Fruit fly (Drosophila melanogaster) whole organism, embryonic: ENCODE results near the gene Cyp311a1.

ENCODE experiments used
- CG13894 ChIP-seq: fragments of 200-800 bp; sonication (Bioruptor generic); optimal IDR thresholded peaks from 3 replicates; lab custom pipeline; 2018; ENCODE audit warnings: missing biosample characterization, mild to moderate bottlenecking, missing genetic modification characterization, moderate library complexity
- CG15073 ChIP-seq: fragments of 200-800 bp; sonication (Bioruptor generic); optimal IDR thresholded peaks from 2 replicates; lab custom pipeline; 2016; ENCODE audit warnings: missing biosample characterization, missing genetic modification characterization
- CG16863 ChIP-seq: fragments of 200-800 bp; sonication (Bioruptor generic); optimal IDR thresholded peaks from 3 replicates; lab custom pipeline; 2016; ENCODE audit warnings: missing biosample characterization, missing genetic modification characterization
- Drgx ChIP-seq: fragments of 200-800 bp; sonication (Bioruptor generic); IDR thresholded peaks from 2 replicates; pipeline ENCODE4 v1.3.6; 2022; ENCODE audit warnings: missing biosample characterization, missing genetic modification characterization
- Fer3 ChIP-seq: fragments of 200-800 bp; sonication (Bioruptor generic); optimal IDR thresholded peaks from 2 replicates; lab custom pipeline; 2018; ENCODE audit warnings: missing biosample characterization, mild to moderate bottlenecking, missing genetic modification characterization, moderate library complexity
- HmgD ChIP-seq: fragments of 200-800 bp; sonication (Bioruptor generic); optimal IDR thresholded peaks from 3 replicates; lab custom pipeline; 2016; ENCODE audit warnings: missing biosample characterization, missing genetic modification characterization
- Hr39 ChIP-seq: fragments of >200 bp; optimal IDR thresholded peaks from 2 replicates; lab custom pipeline; 2017
- bcd ChIP-seq: fragments of 200-800 bp; sonication (Bioruptor generic); optimal IDR thresholded peaks from 2 replicates; lab custom pipeline; 2017; ENCODE audit warnings: missing biosample characterization, mild to moderate bottlenecking, missing genetic modification characterization
- lola ChIP-seq, 3 experiments: fragments of >200 bp in 2 of 3; fragments of 200-800 bp in 1 of 3; sonication (Bioruptor generic) in 1 of 3; optimal IDR thresholded peaks; 2 replicates each; lab custom pipeline; 2017 to 2019; ENCODE audit warnings: missing biosample characterization in 3 of 3, missing genetic modification characterization in 3 of 3, mild to moderate bottlenecking in 1 of 3, moderate library complexity in 1 of 3
- schlank ChIP-seq: fragments of 200-800 bp; sonication (Bioruptor generic); optimal IDR thresholded peaks from 2 replicates; lab custom pipeline; 2018; ENCODE audit warnings: missing biosample characterization, mild to moderate bottlenecking, missing genetic modification characterization
- scrt ChIP-seq: fragments of 200-800 bp; sonication (Bioruptor generic); optimal IDR thresholded peaks from 2 replicates; lab custom pipeline; 2018; ENCODE audit warnings: missing biosample characterization, mild to moderate bottlenecking, missing genetic modification characterization, moderate library complexity
- seq ChIP-seq: fragments of 200-800 bp; sonication (Bioruptor generic); IDR thresholded peaks from 2 replicates; pipeline ENCODE4 v1.3.6; 2022; ENCODE audit warnings: missing biosample characterization, missing genetic modification characterization

DNA sequence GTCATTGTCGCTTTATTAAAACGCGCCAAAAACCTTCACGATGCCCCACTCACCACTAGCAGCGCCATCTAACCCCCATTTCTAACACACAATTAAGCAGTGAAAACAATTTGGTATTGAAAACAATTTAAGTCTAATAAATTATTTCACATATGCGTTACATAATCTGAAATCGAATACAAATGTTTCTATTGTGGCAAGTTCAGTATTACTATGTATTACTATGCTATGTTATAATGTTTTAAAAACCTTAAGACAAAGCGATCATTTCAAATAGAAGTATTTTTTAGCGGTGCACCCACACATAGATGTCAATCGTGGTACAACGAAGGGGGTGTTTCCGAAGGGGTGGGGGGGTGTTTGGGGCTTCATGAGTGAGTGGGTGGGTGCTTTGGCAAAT lies 42.4 kb upstream of the Cyp311a1 start:
- TF ChIP-seq Drgx = no peak
- no peak for TF ChIP-seq HmgD (GFP tag; lab: Kevin White, UChicago)
- peak; percentile 2 for TF ChIP-seq CG13894 (tag; lab: Kevin White, UChicago)
- no peak for TF ChIP-seq CG16863 (GFP tag; lab: Kevin White, UChicago)
- no peak for TF ChIP-seq lola (GFP tag; optimal IDR thresholded peaks at IDR 0.05; lab: Kevin White, UChicago)
- TF ChIP-seq CG15073 (GFP tag; lab: Kevin White, UChicago) = no peak
- TF ChIP-seq scrt (GFP tag; lab: Kevin White, UChicago) = peak; percentile 50
- no peak for TF ChIP-seq bcd (GFP tag; lab: Kevin White, UChicago)
- no peak for TF ChIP-seq Hr39
- TF ChIP-seq Fer3 = peak; percentile 6
- TF ChIP-seq schlank (tag; lab: Kevin White, UChicago) = no peak
- TF ChIP-seq seq = no peak
